4 worm cellular contexts compared by ENCODE assay signal in genomic region chrII:4806261-4806660, ce11.
TF ChIP-seq lines count a peak whose summit lies in the region.

No protein-coding gene starts in this region.

TF ChIP-seq in whole organism, L2 larva, 48 proteins besides CTCF, POLR2A, EP300 and RAD21:
- TF ChIP-seq nhr-21 (tag; optimal IDR thresholded peaks at IDR 0.05; lab: Kevin White, UChicago): no peak
- TF ChIP-seq mab-5 (tag; optimal IDR thresholded peaks at IDR 0.05; lab: Kevin White, UChicago): peak; percentile 68
- no peak for TF ChIP-seq peb-1 (tag; optimal IDR thresholded peaks at IDR 0.05; lab: Kevin White, UChicago)
- no peak for TF ChIP-seq blmp-1 (tag; optimal IDR thresholded peaks at IDR 0.05; lab: Kevin White, UChicago; ENCODE audit: insufficient read depth)
- no peak for TF ChIP-seq R02D3.7 (tag; optimal IDR thresholded peaks at IDR 0.05; lab: Kevin White, UChicago)
- no peak for TF ChIP-seq gmeb-1 (tag; optimal IDR thresholded peaks at IDR 0.05; lab: Kevin White, UChicago)
- TF ChIP-seq C34F6.9 (tag; optimal IDR thresholded peaks at IDR 0.05; lab: Kevin White, UChicago): no peak
- no peak for TF ChIP-seq mbf-1 (tag; optimal IDR thresholded peaks at IDR 0.05; lab: Kevin White, UChicago)
- TF ChIP-seq Y55F3AM.14 (GFP tag; optimal IDR thresholded peaks at IDR 0.05; lab: Kevin White, UChicago): peak; percentile 3

TF ChIP-seq in whole organism, L3 larva, 47 proteins besides CTCF, POLR2A, EP300 and RAD21:
- TF ChIP-seq ceh-9 (tag; optimal IDR thresholded peaks at IDR 0.05; lab: Kevin White, UChicago): no peak
- no peak for TF ChIP-seq hmg-11 (tag; optimal IDR thresholded peaks at IDR 0.05; lab: Kevin White, UChicago)
- TF ChIP-seq unc-39 (tag; optimal IDR thresholded peaks at IDR 0.05; lab: Kevin White, UChicago): no peak
- peak; percentile 36 for TF ChIP-seq lin-39 (tag; optimal IDR thresholded peaks at IDR 0.05; lab: Kevin White, UChicago)
- peak; percentile 41 for TF ChIP-seq unc-62 (GFP tag; optimal IDR thresholded peaks at IDR 0.05; lab: Kevin White, UChicago)
- peak; percentile 34 for TF ChIP-seq elt-1 (tag; optimal IDR thresholded peaks at IDR 0.05; lab: Kevin White, UChicago)
TF ChIP-seq in whole organism, L3 larva: peak in this region for 3.

TF ChIP-seq in whole organism, L4 larva, 104 proteins besides CTCF, POLR2A, EP300 and RAD21:
- TF ChIP-seq ceh-20 (GFP tag; IDR thresholded peaks at IDR 0.05; lab: Robert Waterston, UW) (peak; percentile 35; the same call in 1 of the 2 replicates), arid-1 (GFP tag; conservative IDR thresholded peaks at IDR 0.05; lab: Robert Waterston, UW) (no peak), D1046.2 (GFP tag; IDR thresholded peaks at IDR 0.05; lab: Robert Waterston, UW) (no peak), lin-13 (GFP tag; optimal IDR thresholded peaks at IDR 0.05; lab: Kevin White, UChicago) (no peak), lsy-2 (tag; optimal IDR thresholded peaks at IDR 0.05; lab: Kevin White, UChicago) (peak in 1 of 2 experiments; percentile 16), unc-62 (GFP tag; optimal IDR thresholded peaks at IDR 0.05 in 1 of 2; lab: Kevin White, UChicago) (peak in 1 of 2 experiments; percentile 81), unc-62 (tag; optimal IDR thresholded peaks at IDR 0.05; lab: Kevin White, UChicago) (no peak), ama-1 (optimal IDR thresholded peaks at IDR 0.05; lab: Kevin White, UChicago) (no peak), zip-11 (GFP tag; IDR thresholded peaks at IDR 0.05; lab: Robert Waterston, UW) (no peak), lin-39 (tag; optimal IDR thresholded peaks at IDR 0.05; lab: Kevin White, UChicago) (no peak)

TF ChIP-seq in whole organism, mixed stage, embryonic, 35 proteins besides CTCF, POLR2A, EP300 and RAD21:
- TF ChIP-seq ces-1 (GFP tag; optimal IDR thresholded peaks at IDR 0.05; lab: Kevin White, UChicago) (peak; percentile 12), unc-39 (tag; optimal IDR thresholded peaks at IDR 0.05; lab: Kevin White, UChicago) (no peak), unc-120 (tag; optimal IDR thresholded peaks at IDR 0.05; lab: Kevin White, UChicago; ENCODE audit: poor library complexity, severe bottlenecking) (no peak), ceh-43 (GFP tag; optimal IDR thresholded peaks at IDR 0.05; lab: Kevin White, UChicago) (no peak), drap-1 (GFP tag; optimal IDR thresholded peaks at IDR 0.05; lab: Kevin White, UChicago) (no peak), mls-2 (tag; optimal IDR thresholded peaks at IDR 0.05; lab: Kevin White, UChicago) (no peak), ceh-83 (GFP tag; optimal IDR thresholded peaks at IDR 0.05; lab: Kevin White, UChicago) (no peak)
TF ChIP-seq in whole organism, mixed stage, embryonic: peak in this region for 1.
